Worm (Caenorhabditis elegans) whole organism, late embryonic: ENCODE data around the gene C08H9.18.

Experiments used
- K09A11.1 ChIP-seq: sonication (generic microtip); optimal IDR thresholded peaks from 2 replicates; lab custom pipeline; 2017; ENCODE audit warnings: antibody characterized with exemption, mild to moderate bottlenecking, missing genetic modification characterization, missing compliant biosample characterization; ENCODE audit not compliant: insufficient read depth
- ahr-1 ChIP-seq: sonication (generic microtip); optimal IDR thresholded peaks from 2 replicates; lab custom pipeline; 2016; ENCODE audit warnings: missing genetic modification characterization, missing compliant biosample characterization
- ama-1 ChIP-seq: fragments of 150-350 bp; optimal IDR thresholded peaks from 2 replicates; lab custom pipeline; 2014
- ceh-14 ChIP-seq: sonication (generic microtip); optimal IDR thresholded peaks from 2 replicates; lab custom pipeline; 2016; ENCODE audit warnings: missing genotype, missing genetic modification characterization, missing compliant biosample characterization
- ceh-24 ChIP-seq: sonication (generic microtip); optimal IDR thresholded peaks from 2 replicates; lab custom pipeline; 2016; ENCODE audit warnings: mild to moderate bottlenecking, missing genetic modification characterization, missing compliant biosample characterization
- ceh-30 ChIP-seq: fragments of 150-350 bp; optimal IDR thresholded peaks from 2 replicates; lab custom pipeline; 2014; ENCODE audit warnings: missing biosample characterization, missing genetic modification characterization
- ceh-31 ChIP-seq: sonication (generic microtip); optimal IDR thresholded peaks from 2 replicates; lab custom pipeline; 2016; ENCODE audit warnings: missing genetic modification characterization, missing compliant biosample characterization
- ceh-45 ChIP-seq: fragments of 200-800 bp; sonication (Bioruptor generic); IDR thresholded peaks from 2 replicates; pipeline ENCODE4 v1.3.6; 2022; ENCODE audit warnings: missing genetic modification reagents, missing genetic modification characterization, missing compliant biosample characterization
- ceh-9 ChIP-seq: sonication (generic microtip); optimal IDR thresholded peaks from 2 replicates; lab custom pipeline; 2016; ENCODE audit warnings: mild to moderate bottlenecking, missing genetic modification characterization, inconsistent platforms, missing compliant biosample characterization
- elt-4 ChIP-seq: sonication (generic microtip); optimal IDR thresholded peaks from 2 replicates; lab custom pipeline; 2016; ENCODE audit warnings: missing genetic modification characterization, missing compliant biosample characterization
- hlh-30 ChIP-seq: sonication (generic microtip); optimal IDR thresholded peaks from 2 replicates; lab custom pipeline; 2017; ENCODE audit warnings: antibody characterized with exemption, missing genetic modification characterization, missing compliant biosample characterization; ENCODE audit not compliant: insufficient read depth
- hlh-6 ChIP-seq: sonication (generic microtip); optimal IDR thresholded peaks from 2 replicates; lab custom pipeline; 2016; ENCODE audit warnings: missing genotype, missing genetic modification characterization, missing compliant biosample characterization
- hlh-8 ChIP-seq: sonication (generic microtip); optimal IDR thresholded peaks from 2 replicates; lab custom pipeline; 2016; ENCODE audit warnings: missing genotype, missing genetic modification characterization, missing compliant biosample characterization
- lim-6 ChIP-seq: sonication (generic microtip); optimal IDR thresholded peaks from 2 replicates; lab custom pipeline; 2016; ENCODE audit warnings: missing genetic modification characterization, missing compliant biosample characterization
- lin-11 ChIP-seq: fragments of 200-800 bp; sonication (Bioruptor generic); optimal IDR thresholded peaks from 2 replicates; lab custom pipeline; 2018; ENCODE audit warnings: mild to moderate bottlenecking, missing genetic modification characterization, missing compliant biosample characterization
- mec-3 ChIP-seq: sonication (generic microtip); optimal IDR thresholded peaks from 2 replicates; lab custom pipeline; 2016; ENCODE audit warnings: borderline replicate concordance, missing genetic modification characterization, missing compliant biosample characterization
- nfya-1 ChIP-seq: sonication (generic microtip); optimal IDR thresholded peaks from 2 replicates; lab custom pipeline; 2017; ENCODE audit warnings: missing genetic modification characterization, mild to moderate bottlenecking, missing compliant biosample characterization, antibody characterized with exemption, moderate library complexity
- npax-4 ChIP-seq: sonication (generic microtip); optimal IDR thresholded peaks from 2 replicates; lab custom pipeline; 2016; ENCODE audit warnings: missing genetic modification characterization, missing compliant biosample characterization
- pag-3 ChIP-seq: sonication (generic microtip); optimal IDR thresholded peaks from 2 replicates; lab custom pipeline; 2016; ENCODE audit warnings: missing compliant biosample characterization, missing genetic modification characterization, borderline replicate concordance
- pat-9 ChIP-seq: fragments of 200-800 bp; sonication (Bioruptor generic); optimal IDR thresholded peaks from 2 replicates; lab custom pipeline; 2018; ENCODE audit warnings: mild to moderate bottlenecking, missing genetic modification characterization, moderate library complexity, missing compliant biosample characterization
- pax-1 ChIP-seq: fragments of 150-350 bp; optimal IDR thresholded peaks from 2 replicates; lab custom pipeline; 2014; ENCODE audit warnings: missing biosample characterization, missing genetic modification characterization
- pha-2 ChIP-seq: sonication (generic microtip); optimal IDR thresholded peaks from 2 replicates; lab custom pipeline; 2017; ENCODE audit warnings: mild to moderate bottlenecking, missing genetic modification characterization, missing compliant biosample characterization
- pha-4 ChIP-seq: fragments of 150-350 bp; optimal IDR thresholded peaks from 2 replicates; lab custom pipeline; 2018; ENCODE audit warnings: missing biosample characterization, missing genetic modification reagents, missing genetic modification characterization
- pqm-1 ChIP-seq: sonication (generic microtip); optimal IDR thresholded peaks from 2 replicates; lab custom pipeline; 2016; ENCODE audit warnings: missing genetic modification characterization, missing compliant biosample characterization
- ref-2 ChIP-seq: sonication (generic microtip); optimal IDR thresholded peaks from 2 replicates; lab custom pipeline; 2016; ENCODE audit warnings: missing genetic modification characterization, missing compliant biosample characterization
- sox-2 ChIP-seq: fragments of 200-800 bp; sonication (Bioruptor generic); IDR thresholded peaks from 2 replicates; pipeline ENCODE4 v1.3.6; 2022; ENCODE audit warnings: missing genetic modification reagents, missing genetic modification characterization, missing compliant biosample characterization
- sox-4 ChIP-seq: sonication (generic microtip); optimal IDR thresholded peaks from 2 replicates; lab custom pipeline; 2017; ENCODE audit warnings: mild to moderate bottlenecking, missing genetic modification characterization, inconsistent platforms, missing compliant biosample characterization
- tbx-7 ChIP-seq: sonication (generic microtip); optimal IDR thresholded peaks from 2 replicates; lab custom pipeline; 2016; ENCODE audit warnings: missing genotype, missing genetic modification characterization, missing compliant biosample characterization
- unc-42 ChIP-seq: sonication (generic microtip); optimal IDR thresholded peaks from 2 replicates; lab custom pipeline; 2016; ENCODE audit warnings: missing genotype, missing genetic modification characterization, missing compliant biosample characterization
- zip-5 ChIP-seq: sonication (generic microtip); optimal IDR thresholded peaks from 2 replicates; lab custom pipeline; 2016; ENCODE audit warnings: missing genetic modification characterization, missing compliant biosample characterization
- ztf-16 ChIP-seq: sonication (generic microtip); optimal IDR thresholded peaks from 2 replicates; lab custom pipeline; 2017; ENCODE audit warnings: missing genetic modification characterization, missing compliant biosample characterization

Gene C08H9.18

DNA sequence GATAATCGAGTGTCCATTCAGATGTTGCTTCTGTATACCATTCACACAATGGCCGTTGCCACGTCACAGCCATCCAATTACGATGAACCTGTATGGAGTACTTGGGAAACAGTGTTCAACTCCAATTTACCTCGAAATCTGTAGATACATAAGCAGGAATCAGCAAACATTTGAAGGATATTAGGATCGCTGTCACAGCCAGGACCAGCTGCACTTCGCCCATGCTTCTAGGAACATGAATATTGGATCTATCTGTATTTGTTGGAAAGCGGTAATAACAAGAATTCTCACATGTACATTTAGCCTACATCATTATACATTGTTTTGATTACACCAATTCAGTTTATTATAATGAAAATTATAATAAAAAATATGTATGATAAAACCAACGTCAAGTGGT lies 24.2 kb upstream of the C08H9.18 start, which contains the start of gene algn-8:
Gene algn-8 (minus strand): TSS at position 227 of the 400 bp plus-strand sequence.
- TF ChIP-seq sox-2 (GFP tag; lab: Robert Waterston, UW) (no peak), pha-2 (no peak), ceh-45 (no peak), unc-42 (tag; lab: Kevin White, UChicago) (no peak), ref-2 (tag; lab: Kevin White, UChicago) (no peak), ceh-9 (no peak), elt-4 (no peak), ahr-1 (tag; lab: Kevin White, UChicago) (no peak), pag-3 (no peak), mec-3 (tag; lab: Kevin White, UChicago) (no peak), nfya-1 (tag; lab: Kevin White, UChicago) (no peak), hlh-6 (no peak), hlh-8 (no peak), K09A11.1 (tag; lab: Kevin White, UChicago) (no peak), ceh-30 (tag; lab: Kevin White, UChicago) (no peak)
- TF ChIP-seq, all 69 proteins: peak for 0

DNA sequence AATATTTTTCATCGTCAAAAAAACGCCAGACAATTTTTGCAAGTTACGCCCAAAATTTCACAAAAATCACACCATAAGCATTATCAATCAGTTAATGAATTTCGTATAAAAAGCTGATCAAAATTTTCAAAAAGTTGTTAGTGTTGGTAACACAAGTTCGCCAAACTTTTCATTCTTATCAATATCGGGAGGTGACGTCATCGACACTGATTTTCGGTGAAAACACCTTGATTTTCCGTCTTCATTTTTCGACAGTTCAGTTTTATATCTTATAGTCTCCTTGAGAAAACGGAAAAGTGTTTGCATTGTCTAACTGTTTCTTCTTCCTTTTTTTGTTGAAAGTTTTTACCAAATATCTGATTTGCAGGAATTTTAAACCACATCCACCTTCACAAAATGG lies 18.8 kb upstream of the C08H9.18 start, which contains the start of gene C08H9.15:
Gene C08H9.15 (plus strand): TSS at position 368 of the 400 bp plus-strand sequence.
- TF ChIP-seq pha-2 (no peak), pat-9 (tag; lab: Kevin White, UChicago) (no peak), pqm-1 (tag; lab: Kevin White, UChicago) (no peak), tbx-7 (no peak), pax-1 (no peak), ztf-16 (tag; lab: Kevin White, UChicago) (no peak), ceh-14 (tag; lab: Kevin White, UChicago) (no peak)

DNA sequence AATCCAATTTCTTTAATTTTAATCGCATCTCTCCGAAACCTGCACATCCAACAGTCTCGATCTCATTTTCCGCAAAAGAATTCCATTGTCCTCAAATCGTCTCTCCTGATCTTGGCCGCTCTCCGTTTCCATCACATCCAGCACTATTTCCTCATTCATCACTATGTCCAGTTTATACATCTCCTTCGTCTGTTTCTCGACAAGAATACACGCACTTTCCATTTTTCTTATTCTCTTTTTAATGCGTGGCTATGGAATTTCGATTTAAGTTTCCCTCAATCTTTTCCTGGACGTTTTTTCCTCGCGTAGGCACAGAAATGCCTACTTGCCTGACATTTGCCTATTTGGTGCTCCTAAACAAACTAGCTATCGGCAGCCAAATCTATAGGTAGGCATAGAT lies 17.8 kb upstream of the C08H9.18 start:
- TF ChIP-seq sox-4 = no peak
- TF ChIP-seq hlh-8 = no peak
- TF ChIP-seq hlh-30 (tag; lab: Kevin White, UChicago) = no peak
- no peak for TF ChIP-seq nfya-1 (tag; lab: Kevin White, UChicago)
- no peak for TF ChIP-seq ceh-24 (tag; lab: Kevin White, UChicago)
- TF ChIP-seq pag-3 = no peak
- TF ChIP-seq lim-6 (tag; lab: Kevin White, UChicago) = no peak
- no peak for TF ChIP-seq mec-3 (tag; lab: Kevin White, UChicago)
- no peak for TF ChIP-seq npax-4 (tag; lab: Kevin White, UChicago)
- no peak for TF ChIP-seq K09A11.1 (tag; lab: Kevin White, UChicago)
- TF ChIP-seq ama-1 = no peak
- TF ChIP-seq pqm-1 (tag; lab: Kevin White, UChicago) = no peak
- TF ChIP-seq ceh-9 = no peak
- TF ChIP-seq pha-4 (tag; lab: Kevin White, UChicago) = no peak
- TF ChIP-seq, all 69 proteins: peak for 0

DNA sequence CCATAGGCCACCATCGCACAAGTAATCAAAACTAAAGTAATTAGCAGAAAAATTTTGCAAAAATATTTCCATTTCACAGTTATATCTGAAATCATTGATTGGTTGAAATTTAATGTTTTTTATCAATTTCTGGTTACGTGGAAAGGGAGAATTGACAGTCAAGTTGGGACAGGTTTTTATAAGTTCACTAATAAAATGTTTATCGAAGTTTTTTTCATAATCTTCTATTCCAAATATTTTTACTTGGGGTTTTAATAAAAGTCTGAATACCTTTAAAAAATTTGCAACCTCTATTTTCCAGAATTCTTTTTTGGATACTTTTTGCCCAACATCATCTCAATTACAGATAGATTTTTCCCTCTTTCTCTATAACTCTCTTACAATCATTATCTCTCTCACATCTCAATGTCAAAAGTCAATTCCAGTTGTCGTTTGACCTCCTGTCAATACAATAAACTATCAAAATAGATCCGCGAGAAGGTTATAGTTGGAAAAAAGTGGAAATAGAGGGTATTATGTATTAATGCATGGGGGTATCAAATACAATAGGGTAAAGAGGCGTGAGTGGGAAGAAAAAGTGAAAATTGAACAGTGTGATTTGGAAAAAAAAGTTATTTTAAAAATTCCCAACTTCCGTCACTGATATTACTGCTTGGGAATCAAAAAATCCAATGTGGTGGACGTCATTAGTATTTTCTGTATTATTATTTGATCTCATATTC lies 12.6 kb upstream of the C08H9.18 start, which contains the start of the genes chil-2 and ctsa-3.2:
Gene chil-2 (minus strand): TSS at position 101 of the 722 bp plus-strand sequence.
Gene ctsa-3.2 (plus strand): TSS at position 672 of the 722 bp plus-strand sequence.
- TF ChIP-seq lin-11 (tag; lab: Kevin White, UChicago) = no peak
- no peak for TF ChIP-seq ceh-31 (tag; lab: Kevin White, UChicago)
- no peak for TF ChIP-seq zip-5 (tag; lab: Kevin White, UChicago)

DNA sequence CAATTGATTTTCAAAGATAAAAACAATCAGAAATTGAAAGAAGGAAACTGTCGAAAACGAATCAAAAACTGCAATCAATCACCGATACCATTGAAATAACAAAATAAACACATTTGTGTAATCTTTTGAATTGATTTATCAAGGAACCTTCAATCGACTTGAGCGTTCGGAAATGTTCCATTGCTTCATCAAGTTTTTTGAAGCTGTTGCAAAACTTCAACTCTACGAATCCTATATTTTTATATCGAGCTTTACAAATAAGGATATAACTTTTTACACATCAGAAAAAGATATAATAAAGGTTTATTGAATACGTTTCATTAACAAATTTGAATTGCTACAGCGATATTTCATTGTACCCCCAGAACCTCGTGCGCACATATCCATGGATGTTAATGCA lies 10.9 kb upstream of the C08H9.18 start, which contains the start of gene chil-8:
Gene chil-8 (minus strand): TSS at position 101 of the 400 bp plus-strand sequence.
- no peak for TF ChIP-seq npax-4 (tag; lab: Kevin White, UChicago)
